Worm (Caenorhabditis elegans): Measurements from ENCODE around the gene npp-16.

npp-16 gene

DNA sequence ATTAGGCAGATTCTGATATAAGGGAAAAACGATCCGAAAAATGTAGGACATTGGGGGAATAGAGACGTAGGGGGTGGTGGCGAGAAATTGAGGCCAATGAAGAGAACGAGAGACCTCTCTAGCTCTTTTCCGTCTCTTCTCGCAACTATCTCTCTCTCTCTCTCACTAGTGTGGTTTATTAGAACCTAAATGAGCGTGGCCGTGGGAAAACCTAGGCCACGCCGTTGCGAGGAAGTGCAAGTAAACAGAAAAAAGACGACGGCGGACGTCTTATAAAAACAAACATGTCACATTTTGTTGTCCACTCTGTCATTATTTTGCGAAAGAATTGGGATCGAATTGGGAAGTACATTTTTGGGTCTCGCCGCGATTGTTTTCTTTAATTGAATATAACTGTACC, 45.7 kb upstream of the npp-16 start:
- peak; percentile 63 for TF ChIP-seq blmp-1 (tag; optimal IDR thresholded peaks at IDR 0.05)
- TF ChIP-seq ceh-63 (GFP tag; optimal IDR thresholded peaks at IDR 0.05), result no peak
- peak; percentile 73 to 92 (median 78) for TF ChIP-seq ceh-82 (tag; optimal IDR thresholded peaks at IDR 0.05)
- TF ChIP-seq fkh-4 (tag; optimal IDR thresholded peaks at IDR 0.05; ENCODE audit: borderline replicate concordance), result peak; percentile 89
- peak; percentile 91 for TF ChIP-seq tbx-2 (tag; optimal IDR thresholded peaks at IDR 0.05)
- peak; percentile 67 for TF ChIP-seq C04F5.9 (tag; optimal IDR thresholded peaks at IDR 0.05)
- no peak for TF ChIP-seq Y116A8C.19 (tag; optimal IDR thresholded peaks at IDR 0.05; ENCODE audit: borderline replicate concordance)
- TF ChIP-seq alr-1 (tag; optimal IDR thresholded peaks at IDR 0.05; ENCODE audit: borderline replicate concordance), result no peak
- TF ChIP-seq lin-14 (GFP tag; optimal IDR thresholded peaks at IDR 0.05), result peak; percentile 98
- TF ChIP-seq grh-1 (GFP tag; IDR thresholded peaks at IDR 0.05), result no peak
- no peak for TF ChIP-seq elt-3 (tag; optimal IDR thresholded peaks at IDR 0.05)
- TF ChIP-seq C34B4.2 (tag; optimal IDR thresholded peaks at IDR 0.05), result no peak
- no peak for TF ChIP-seq ces-1 (GFP tag; optimal IDR thresholded peaks at IDR 0.05)
- no peak for TF ChIP-seq unc-62 (GFP tag; optimal IDR thresholded peaks at IDR 0.05)
- TF ChIP-seq unc-86 (tag; optimal IDR thresholded peaks at IDR 0.05), result peak; percentile 71
- peak; percentile 98 for TF ChIP-seq rnt-1 (tag; optimal IDR thresholded peaks at IDR 0.05)
- TF ChIP-seq fkh-8 (tag; optimal IDR thresholded peaks at IDR 0.05), result peak; percentile 94
- TF ChIP-seq F16B12.6 (tag; optimal IDR thresholded peaks at IDR 0.05), result peak; percentile 70
- TF ChIP-seq nhr-11 (tag; optimal IDR thresholded peaks at IDR 0.05), result no peak
- no peak for TF ChIP-seq ets-5 (GFP tag; IDR thresholded peaks at IDR 0.05)
- TF ChIP-seq ztf-11 (tag; optimal IDR thresholded peaks at IDR 0.05), result peak in 1 of 2 experiments; percentile 86
- peak; percentile 94 for TF ChIP-seq lir-3 (tag; optimal IDR thresholded peaks at IDR 0.05; ENCODE audit: poor library complexity)
- TF ChIP-seq nhr-237 (tag; optimal IDR thresholded peaks at IDR 0.05), result peak; percentile 47
- peak; percentile 39 for TF ChIP-seq ama-1 (optimal IDR thresholded peaks at IDR 0.05)
- no peak for TF ChIP-seq pqm-1 (tag; optimal IDR thresholded peaks at IDR 0.05)
- TF ChIP-seq egl-27 (tag; optimal IDR thresholded peaks at IDR 0.05), result peak in 1 of 2 experiments; percentile 47
- peak; percentile 27 for TF ChIP-seq hpl-2 (GFP tag; optimal IDR thresholded peaks at IDR 0.05)
- no peak for TF ChIP-seq hlh-4 (tag; optimal IDR thresholded peaks at IDR 0.05)
- no peak for TF ChIP-seq ceh-88 (GFP tag; IDR thresholded peaks at IDR 0.05)
- peak; percentile 87 for TF ChIP-seq xbp-1 (tag; optimal IDR thresholded peaks at IDR 0.05)
- TF ChIP-seq skn-1 (tag; optimal IDR thresholded peaks at IDR 0.05), result peak; percentile 82
- TF ChIP-seq mef-2 (tag; optimal IDR thresholded peaks at IDR 0.05), result peak; percentile 47
- peak; percentile 93 for TF ChIP-seq nhr-71 (tag; optimal IDR thresholded peaks at IDR 0.05)
- no peak for TF ChIP-seq tlp-1 (tag; optimal IDR thresholded peaks at IDR 0.05)
- peak; percentile 91 for TF ChIP-seq nhr-85 (tag)
- peak; percentile 56 to 83 (median 77) for TF ChIP-seq dpl-1 (GFP tag; optimal IDR thresholded peaks at IDR 0.05)
- TF ChIP-seq aly-2 (tag; optimal IDR thresholded peaks at IDR 0.05), result no peak
- TF ChIP-seq irx-1 (tag; optimal IDR thresholded peaks at IDR 0.05), result peak; percentile 87
- no peak for TF ChIP-seq nhr-28 (tag; optimal IDR thresholded peaks at IDR 0.05)
- TF ChIP-seq swsn-7 (tag; optimal IDR thresholded peaks at IDR 0.05), result peak; percentile 87
- peak; percentile 43 for TF ChIP-seq pag-3 (tag; optimal IDR thresholded peaks at IDR 0.05; ENCODE audit: borderline replicate concordance, insufficient read depth)
- peak; percentile 86 to 89 for TF ChIP-seq efl-1 (optimal IDR thresholded peaks at IDR 0.05)
- peak; percentile 77 to 96 for TF ChIP-seq efl-1 (GFP tag; optimal IDR thresholded peaks at IDR 0.05 in 1 of 2)
- no peak for TF ChIP-seq zip-4 (GFP tag; optimal IDR thresholded peaks at IDR 0.05)
- TF ChIP-seq nhr-12 (tag; optimal IDR thresholded peaks at IDR 0.05), result no peak
- peak; percentile 86 for TF ChIP-seq nhr-20 (tag; optimal IDR thresholded peaks at IDR 0.05)
- peak; percentile 14 for TF ChIP-seq zag-1 (tag; optimal IDR thresholded peaks at IDR 0.05)
- peak; percentile 90 for TF ChIP-seq nhr-47 (tag; optimal IDR thresholded peaks at IDR 0.05)
- peak; percentile 55 for TF ChIP-seq fos-1 (tag; optimal IDR thresholded peaks at IDR 0.05)
- peak in 1 of 2 experiments; percentile 89 for TF ChIP-seq mdl-1 (tag; optimal IDR thresholded peaks at IDR 0.05)
- peak; percentile 36 for TF ChIP-seq sox-4 (tag; optimal IDR thresholded peaks at IDR 0.05)
- peak; percentile 87 for TF ChIP-seq lin-15B (tag; optimal IDR thresholded peaks at IDR 0.05)
- peak; percentile 79 for TF ChIP-seq vab-15 (tag; optimal IDR thresholded peaks at IDR 0.05)

Measured in whole organism, L1 larva.